Worm (Caenorhabditis elegans) whole organism, late embryonic: ENCODE measurements around the gene kgb-1.

ENCODE experiments used
- C08G9.2 ChIP-seq: sonication (generic microtip); optimal IDR thresholded peaks from 2 replicates; lab custom pipeline; 2016; ENCODE audit warnings: mild to moderate bottlenecking, missing genetic modification characterization, moderate library complexity, missing compliant biosample characterization
- ceh-2 ChIP-seq: sonication (generic microtip); optimal IDR thresholded peaks from 2 replicates; lab custom pipeline; 2016; ENCODE audit warnings: missing genotype, missing genetic modification characterization, missing compliant biosample characterization
- fkh-10 ChIP-seq: fragments of 150-350 bp; optimal IDR thresholded peaks from 2 replicates; lab custom pipeline; 2014; ENCODE audit warnings: missing biosample characterization, missing genetic modification reagents, missing genetic modification characterization
- zip-5 ChIP-seq: sonication (generic microtip); optimal IDR thresholded peaks from 2 replicates; lab custom pipeline; 2016; ENCODE audit warnings: missing genetic modification characterization, missing compliant biosample characterization

DNA sequence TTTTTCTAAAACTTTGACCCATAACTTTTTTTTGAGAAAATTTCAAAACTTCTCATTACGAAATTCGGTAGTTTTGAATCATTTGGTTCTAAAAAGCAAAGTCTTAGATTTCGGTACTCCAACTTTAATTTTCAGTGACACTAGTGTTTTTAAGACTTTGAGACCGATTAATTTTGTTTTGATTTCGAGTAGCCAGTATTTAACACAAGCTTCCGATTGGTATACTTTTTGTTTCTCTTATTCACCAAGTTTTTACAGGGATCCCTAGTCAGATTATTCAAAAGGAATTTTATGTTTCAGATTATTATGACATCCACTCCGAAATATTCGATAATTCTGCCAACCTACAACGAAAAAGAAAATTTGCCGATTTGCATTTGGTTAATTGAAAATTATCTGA is 35.5 kb upstream of the kgb-1 start, which contains the start of gene dpm-1:
- no peak for TF ChIP-seq ceh-2 (tag; lab: Kevin White, UChicago)
- TF ChIP-seq fkh-10 (GFP tag; lab: Kevin White, UChicago), result no peak
- no peak for TF ChIP-seq C08G9.2 (tag; lab: Kevin White, UChicago)
- no peak for TF ChIP-seq zip-5
